Worm (Caenorhabditis elegans): Measurements from ENCODE around the gene ddn-2.

The ddn-2 gene

ce11 chrII:12878697-12879096 lies 30.2 kb upstream of the ddn-2 start (continued):
- peak; percentile 58 for TF ChIP-seq nhr-6 (tag; optimal IDR thresholded peaks at IDR 0.05)
- no peak for TF ChIP-seq snpc-4 (tag; optimal IDR thresholded peaks at IDR 0.05)
- no peak for TF ChIP-seq Y75B8A.6 (GFP tag; IDR thresholded peaks at IDR 0.05)
- TF ChIP-seq sdz-12 (GFP tag; optimal IDR thresholded peaks at IDR 0.05) = no peak
- TF ChIP-seq jun-1 (tag; optimal IDR thresholded peaks at IDR 0.05) = no peak
- no peak for TF ChIP-seq unc-130 (GFP tag; optimal IDR thresholded peaks at IDR 0.05)
- peak; percentile 39 for TF ChIP-seq nhr-11 (tag; optimal IDR thresholded peaks at IDR 0.05)
- no peak for TF ChIP-seq daf-19 (GFP tag; conservative IDR thresholded peaks at IDR 0.05)
- TF ChIP-seq hmg-1.1 (GFP tag; IDR thresholded peaks at IDR 0.05) = peak; percentile 45; the same call in 1 of the 2 replicates
- TF ChIP-seq lim-7 (GFP tag; IDR thresholded peaks at IDR 0.05) = no peak
- no peak for TF ChIP-seq cey-2 (tag; optimal IDR thresholded peaks at IDR 0.05; ENCODE audit: borderline replicate concordance, insufficient read depth)
- TF ChIP-seq ZK337.2 (GFP tag; IDR thresholded peaks at IDR 0.05) = no peak
- TF ChIP-seq ceh-44 (GFP tag; IDR thresholded peaks at IDR 0.05) = no peak
- TF ChIP-seq saeg-2 (GFP tag; IDR thresholded peaks at IDR 0.05) = no peak
- TF ChIP-seq Y105C5A.15 (GFP tag; IDR thresholded peaks at IDR 0.05) = no peak
- peak; percentile 68 for TF ChIP-seq mep-1 (tag; optimal IDR thresholded peaks at IDR 0.05)
- peak; percentile 33 for TF ChIP-seq set-16 (GFP tag; IDR thresholded peaks at IDR 0.05)
- no peak for TF ChIP-seq zfp-2 (tag; optimal IDR thresholded peaks at IDR 0.05)
- no peak for TF ChIP-seq lin-39 (tag; optimal IDR thresholded peaks at IDR 0.05)
- TF ChIP-seq nhr-102 (tag; optimal IDR thresholded peaks at IDR 0.05) = peak; percentile 69
- peak; percentile 75 for TF ChIP-seq pqm-1 (tag; optimal IDR thresholded peaks at IDR 0.05)
- TF ChIP-seq ctbp-1 (GFP tag; IDR thresholded peaks at IDR 0.05) = no peak
- TF ChIP-seq nhr-237 (tag; optimal IDR thresholded peaks at IDR 0.05) = no peak
- no peak for TF ChIP-seq mxl-2 (GFP tag; conservative IDR thresholded peaks at IDR 0.05)
- no peak for TF ChIP-seq ces-1 (GFP tag; optimal IDR thresholded peaks at IDR 0.05)
- TF ChIP-seq nhr-77 (tag; optimal IDR thresholded peaks at IDR 0.05) = peak; percentile 72
- TF ChIP-seq mxl-3 (GFP tag; optimal IDR thresholded peaks at IDR 0.05) = no peak
- TF ChIP-seq D1046.2 (GFP tag; IDR thresholded peaks at IDR 0.05) = no peak
- no peak for TF ChIP-seq spr-3 (GFP tag; optimal IDR thresholded peaks at IDR 0.05)
- TF ChIP-seq fos-1 (tag; optimal IDR thresholded peaks at IDR 0.05) = no peak
- no peak for TF ChIP-seq lir-3 (tag; optimal IDR thresholded peaks at IDR 0.05)
- no peak for TF ChIP-seq F26F4.8 (GFP tag; conservative IDR thresholded peaks at IDR 0.05)
- TF ChIP-seq lin-13 (GFP tag; optimal IDR thresholded peaks at IDR 0.05) = peak; percentile 26

ce11 chrII:12879758-12880157 lies 29.1 kb upstream of the ddn-2 start:
- TF ChIP-seq hif-1 (tag; optimal IDR thresholded peaks at IDR 0.05) (peak in 1 of 2 experiments; percentile 13), lin-39 (tag; optimal IDR thresholded peaks at IDR 0.05) (no peak), spr-3 (GFP tag; optimal IDR thresholded peaks at IDR 0.05) (no peak), skn-1 (tag; optimal IDR thresholded peaks at IDR 0.05) (no peak), tra-1 (GFP tag; IDR thresholded peaks at IDR 0.05) (0 out of 2 replicates have a peak, but pooled peaks have one; percentile 48), dve-1 (tag; optimal IDR thresholded peaks at IDR 0.05; ENCODE audit: insufficient read depth) (peak; percentile 46), aha-1 (tag) (peak; percentile 18), hlh-11 (tag; optimal IDR thresholded peaks at IDR 0.05) (peak; percentile 73), nhr-28 (tag; optimal IDR thresholded peaks at IDR 0.05) (peak; percentile 39), dmd-6 (GFP tag; IDR thresholded peaks at IDR 0.05) (peak; percentile 78), ama-1 (optimal IDR thresholded peaks at IDR 0.05) (no peak), T20F7.1 (GFP tag; optimal IDR thresholded peaks at IDR 0.05) (no peak), nhr-25 (tag; optimal IDR thresholded peaks at IDR 0.05; ENCODE audit: borderline replicate concordance, insufficient read depth) (no peak), lin-1 (GFP tag; IDR thresholded peaks at IDR 0.05) (no peak), daf-16 (GFP tag; optimal IDR thresholded peaks at IDR 0.05) (no peak), daf-16 (tag; optimal IDR thresholded peaks at IDR 0.05) (peak; percentile 85), lin-38 (GFP tag; IDR thresholded peaks at IDR 0.05) (0 out of 2 replicates have a peak, but pooled peaks have one; percentile 7), daf-8 (GFP tag; IDR thresholded peaks at IDR 0.05) (no peak), php-3 (GFP tag; IDR thresholded peaks at IDR 0.05) (peak; percentile 67), pqm-1 (tag; optimal IDR thresholded peaks at IDR 0.05) (peak; percentile 78)

All from whole organism, L4 larva.